Fruit fly (Drosophila melanogaster) whole organism, adult: ENCODE measurements around the gene CG32488.

Source experiments
- CG11617 ChIP-seq: fragments of 200-800 bp; sonication (Bioruptor generic); optimal IDR thresholded peaks from 2 replicates; lab custom pipeline; 2017; ENCODE audit warnings: mild to moderate bottlenecking, missing biosample characterization, missing genetic modification reagents, missing genetic modification characterization
- CG14711 ChIP-seq: fragments of 200-800 bp; sonication (Bioruptor generic); optimal IDR thresholded peaks from 2 replicates; lab custom pipeline; 2018; ENCODE audit warnings: missing biosample characterization, mild to moderate bottlenecking, missing genetic modification characterization, moderate library complexity
- CG33017 ChIP-seq: fragments of 200-800 bp; sonication (Bioruptor generic); optimal IDR thresholded peaks from 2 replicates; lab custom pipeline; 2018; ENCODE audit warnings: missing biosample characterization, mild to moderate bottlenecking, missing genetic modification characterization, moderate library complexity
- CG7045 ChIP-seq: fragments of 200-800 bp; sonication (Bioruptor generic); optimal IDR thresholded peaks from 2 replicates; lab custom pipeline; 2017; ENCODE audit warnings: missing biosample characterization, mild to moderate bottlenecking, missing genetic modification characterization
- Crg-1 ChIP-seq: fragments of 200-800 bp; sonication (Bioruptor generic); optimal IDR thresholded peaks from 2 replicates; lab custom pipeline; 2016; ENCODE audit warnings: missing biosample characterization, missing genetic modification characterization
- cnc ChIP-seq, 2 experiments: fragments of >200 bp; optimal IDR thresholded peaks; 2 replicates each; lab custom pipeline; 2017
- ovo ChIP-seq: fragments of 200-800 bp; sonication (Bioruptor generic); optimal IDR thresholded peaks from 2 replicates; lab custom pipeline; 2016; ENCODE audit warnings: missing biosample characterization, missing genetic modification characterization
- tj ChIP-seq: fragments of 200-800 bp; sonication (Bioruptor generic); optimal IDR thresholded peaks from 3 replicates; lab custom pipeline; 2017; ENCODE audit warnings: missing biosample characterization, mild to moderate bottlenecking, missing genetic modification characterization, moderate library complexity

DNA sequence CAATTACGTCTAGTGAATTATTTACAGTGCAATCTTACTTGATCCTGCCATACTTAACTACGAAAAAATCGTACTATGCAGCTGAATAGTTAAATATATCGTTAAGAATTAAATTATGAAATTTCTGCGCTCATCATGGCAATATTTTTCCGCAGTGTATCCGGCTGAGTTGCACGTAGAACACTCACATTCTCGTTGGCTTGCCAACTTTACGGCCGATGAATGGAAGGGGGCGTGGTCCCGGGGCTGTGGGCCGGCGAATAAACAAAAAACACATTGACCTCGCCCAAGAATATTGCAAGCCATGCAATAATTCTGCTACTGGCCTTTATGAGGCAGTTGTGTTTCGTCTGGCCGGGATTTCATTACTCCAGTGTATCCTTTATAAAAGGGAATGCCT is 28.1 kb downstream of the CG32488 start:
- TF ChIP-seq tj (no peak), cnc (optimal IDR thresholded peaks at IDR 0.05; lab: Kevin White, UChicago) (no peak), CG33017 (tag; lab: Kevin White, UChicago) (no peak), CG11617 (no peak), Crg-1 (GFP tag; lab: Kevin White, UChicago) (no peak), CG7045 (GFP tag; lab: Kevin White, UChicago) (no peak), CG14711 (tag; lab: Kevin White, UChicago) (no peak), ovo (GFP tag; lab: Kevin White, UChicago) (no peak)
